Worm (Caenorhabditis elegans) whole organism, early embryonic: ENCODE data around the gene W08E12.2.

Experiments
- aly-1 ChIP-seq: sonication (generic microtip); optimal IDR thresholded peaks from 2 replicates; lab custom pipeline; 2016; ENCODE audit warnings: missing genetic modification characterization, missing compliant biosample characterization
- ama-1 ChIP-seq: fragments of 150-350 bp; optimal IDR thresholded peaks from 2 replicates; lab custom pipeline; 2014
- flt-1 ChIP-seq: fragments of 200-800 bp; sonication (Bioruptor generic); IDR thresholded peaks from 2 replicates; pipeline ENCODE4 v1.3.6; 2022; ENCODE audit warnings: missing genetic modification characterization, missing compliant biosample characterization
- hmbx-1 ChIP-seq: sonication (generic microtip); optimal IDR thresholded peaks from 2 replicates; lab custom pipeline; 2016; ENCODE audit warnings: mild to moderate bottlenecking, missing genetic modification characterization, missing compliant biosample characterization
- hnd-1 ChIP-seq: sonication (generic microtip); optimal IDR thresholded peaks from 2 replicates; lab custom pipeline; 2016; ENCODE audit warnings: missing genetic modification characterization, missing compliant biosample characterization
- scrt-1 ChIP-seq: fragments of 200-800 bp; sonication (Bioruptor generic); IDR thresholded peaks from 2 replicates; pipeline ENCODE4 v1.3.6; 2022; ENCODE audit warnings: missing genetic modification characterization, missing compliant biosample characterization
- tbx-11 ChIP-seq: fragments of 200-800 bp; sonication (Bioruptor generic); IDR thresholded peaks from 2 replicates; pipeline ENCODE4 v1.3.6; 2022; ENCODE audit warnings: missing genetic modification characterization, missing compliant biosample characterization
- tra-4 ChIP-seq: sonication (generic microtip); optimal IDR thresholded peaks from 2 replicates; lab custom pipeline; 2017; ENCODE audit warnings: missing genetic modification characterization, missing compliant biosample characterization

DNA sequence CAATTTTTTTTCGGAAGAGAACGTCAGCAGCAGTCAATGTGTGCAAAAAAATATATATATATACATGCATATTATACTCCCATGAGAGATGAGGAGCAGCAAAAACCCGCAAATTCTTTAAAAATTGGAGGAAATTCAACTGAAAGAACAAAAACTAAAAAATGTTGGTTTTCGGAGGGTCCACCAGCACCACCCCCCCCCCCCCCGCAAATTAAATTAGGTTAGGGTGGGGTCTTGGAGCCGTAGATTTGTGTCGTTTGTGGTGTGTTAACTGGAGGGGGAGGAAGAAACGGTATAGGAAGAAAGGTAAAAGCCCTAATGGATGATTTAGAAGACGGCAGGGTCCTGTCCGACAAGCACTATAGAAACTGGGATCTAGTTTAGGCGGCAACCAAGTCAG, 42.7 kb downstream of the W08E12.2 start:
- TF ChIP-seq hnd-1 (tag; lab: Kevin White, UChicago) (no peak), ama-1 (lab: Kevin White, UChicago) (no peak), hmbx-1 (tag; lab: Kevin White, UChicago) (no peak), aly-1 (tag; lab: Kevin White, UChicago) (no peak), tra-4 (tag; lab: Kevin White, UChicago) (no peak), flt-1 (GFP tag; lab: Robert Waterston, UW) (no peak), scrt-1 (GFP tag; lab: Robert Waterston, UW) (no peak), tbx-11 (GFP tag; lab: Robert Waterston, UW) (no peak)
